Worm (Caenorhabditis elegans) whole organism, L1 larva: Measurements from ENCODE around the gene srh-78.

Experiments
- Y116A8C.19 ChIP-seq: sonication (generic microtip); optimal IDR thresholded peaks from 2 replicates; lab custom pipeline; 2016; ENCODE audit warnings: missing compliant biosample characterization, missing genetic modification characterization, borderline replicate concordance
- aly-2 ChIP-seq: fragments of 150-350 bp; optimal IDR thresholded peaks from 2 replicates; lab custom pipeline; 2014; ENCODE audit warnings: missing biosample characterization, missing genetic modification characterization
- ceh-90 ChIP-seq: sonication (generic microtip); optimal IDR thresholded peaks from 2 replicates; lab custom pipeline; 2016; ENCODE audit warnings: missing genetic modification characterization, missing compliant biosample characterization
- dsc-1 ChIP-seq: sonication (generic microtip); optimal IDR thresholded peaks from 2 replicates; lab custom pipeline; 2016; ENCODE audit warnings: mild to moderate bottlenecking, missing genetic modification characterization, missing compliant biosample characterization
- fkh-4 ChIP-seq: sonication (generic microtip); optimal IDR thresholded peaks from 2 replicates; lab custom pipeline; 2016; ENCODE audit warnings: missing compliant biosample characterization, missing genetic modification characterization, borderline replicate concordance
- grh-1 ChIP-seq: fragments of 200-800 bp; sonication (Bioruptor generic); IDR thresholded peaks from 2 replicates; pipeline ENCODE4 v1.3.6; 2022; ENCODE audit warnings: missing genetic modification reagents, missing genetic modification characterization, missing compliant biosample characterization
- hlh-17 ChIP-seq: fragments of 200-800 bp; sonication (Bioruptor generic); optimal IDR thresholded peaks from 2 replicates; lab custom pipeline; 2018; ENCODE audit warnings: missing genetic modification characterization, mild to moderate bottlenecking, missing compliant biosample characterization, moderate library complexity, borderline replicate concordance
- hlh-4 ChIP-seq: sonication (generic microtip); optimal IDR thresholded peaks from 2 replicates; lab custom pipeline; 2016; ENCODE audit warnings: mild to moderate bottlenecking, missing genetic modification characterization, missing compliant biosample characterization
- irx-1 ChIP-seq: sonication (generic microtip); optimal IDR thresholded peaks from 2 replicates; lab custom pipeline; 2016; ENCODE audit warnings: missing genetic modification characterization, missing compliant biosample characterization
- mef-2 ChIP-seq: fragments of 150-350 bp; optimal IDR thresholded peaks from 2 replicates; lab custom pipeline; 2014; ENCODE audit warnings: missing biosample characterization, missing genetic modification characterization
- nhr-28 ChIP-seq: fragments of 150-350 bp; optimal IDR thresholded peaks from 2 replicates; lab custom pipeline; 2014; ENCODE audit warnings: missing biosample characterization, missing genetic modification characterization
- sox-4 ChIP-seq: sonication (generic microtip); optimal IDR thresholded peaks from 2 replicates; lab custom pipeline; 2016; ENCODE audit warnings: missing genetic modification characterization, missing compliant biosample characterization
- sptf-1 ChIP-seq: fragments of 150-350 bp; optimal IDR thresholded peaks from 2 replicates; lab custom pipeline; 2014; ENCODE audit warnings: missing biosample characterization, missing genetic modification characterization
- unc-30 ChIP-seq: sonication (generic microtip); optimal IDR thresholded peaks from 2 replicates; lab custom pipeline; 2017; ENCODE audit warnings: missing biosample characterization, missing genetic modification characterization
- ztf-11 ChIP-seq, 2 experiments: sonication (generic microtip); optimal IDR thresholded peaks; 2 replicates each; lab custom pipeline; 2016 to 2017; ENCODE audit warnings: missing genetic modification characterization in 2 of 2, missing biosample characterization in 1 of 2, missing compliant biosample characterization in 1 of 2

Gene srh-78

ce11 chrV:265062-265963, 48.4 kb downstream of the srh-78 start:
- TF ChIP-seq Y116A8C.19 (tag; lab: Kevin White, UChicago) (peak; percentile 62), aly-2 (tag; lab: Kevin White, UChicago) (peak; percentile 36), sox-4 (peak; percentile 93), unc-30 (tag; lab: Kevin White, UChicago) (peak; percentile 3), sptf-1 (tag; lab: Kevin White, UChicago) (peak; percentile 44), mef-2 (tag; lab: Kevin White, UChicago) (peak; percentile 40), ceh-90 (tag; lab: Kevin White, UChicago) (peak; percentile 69), fkh-4 (peak; percentile 66), nhr-28 (tag; lab: Kevin White, UChicago) (peak; percentile 40), irx-1 (tag; lab: Kevin White, UChicago) (peak; percentile 87), ztf-11 (tag; optimal IDR thresholded peaks at IDR 0.05; lab: Kevin White, UChicago) (peak; percentile 32 to 81), hlh-4 (peak; percentile 64)

ce11 chrV:268007-268406, 51.1 kb downstream of the srh-78 start, which contains the start of gene lgc-26:
TSS of gene lgc-26 (plus strand) at chrV:268307.
- TF ChIP-seq grh-1 (GFP tag; lab: Robert Waterston, UW) (no peak), ceh-90 (tag; lab: Kevin White, UChicago) (no peak), hlh-17 (GFP tag; lab: Kevin White, UChicago) (no peak), dsc-1 (tag; lab: Kevin White, UChicago) (no peak)
- TF ChIP-seq, all 84 proteins: peak for 0
